Fruit fly (Drosophila melanogaster) Kc167 (cell line): Measurements from ENCODE around the gene CG12945.

Experiments
- Myc ChIP-seq: fragments of >200 bp; optimal IDR thresholded peaks from 2 replicates; lab custom pipeline; 2017; ENCODE audit warnings: missing external identifiers
- h ChIP-seq: fragments of >200 bp; optimal IDR thresholded peaks from 3 replicates; lab custom pipeline; 2018; ENCODE audit warnings: missing external identifiers
- insv ChIP-seq: fragments of >200 bp; optimal IDR thresholded peaks from 3 replicates; lab custom pipeline; 2018; ENCODE audit warnings: missing external identifiers
- psq ChIP-seq: fragments of >200 bp; optimal IDR thresholded peaks from 2 replicates; lab custom pipeline; 2017; ENCODE audit warnings: missing external identifiers
- ttk ChIP-seq: sonication (Bioruptor generic); optimal IDR thresholded peaks from 2 replicates; lab custom pipeline; 2017; ENCODE audit warnings: missing external identifiers

DNA sequence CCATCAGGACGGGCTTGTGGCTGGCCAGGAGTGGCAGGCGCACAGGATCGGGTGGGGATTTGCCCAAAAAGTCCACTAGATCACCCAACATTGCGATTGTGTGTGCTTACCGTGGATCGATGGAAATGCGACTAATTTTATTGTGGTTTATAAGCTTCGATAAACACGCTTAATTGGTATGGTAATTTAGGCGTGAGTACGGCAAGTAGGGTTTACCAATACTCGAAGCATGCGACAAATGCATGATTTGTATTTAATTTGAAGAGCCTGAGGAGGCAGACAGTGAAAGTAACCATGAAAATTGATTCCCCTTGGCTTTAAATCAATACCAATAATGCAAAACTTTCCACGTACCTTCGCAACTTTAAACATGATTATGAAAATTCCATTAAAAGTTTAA lies 28.8 kb upstream of the CG12945 start, which contains the start of gene CG9458:
- TF ChIP-seq h (lab: Kevin White, UChicago) (no peak), Myc (lab: Kevin White, UChicago) (no peak), ttk (lab: Kevin White, UChicago) (no peak), psq (lab: Kevin White, UChicago) (no peak), insv (lab: Kevin White, UChicago) (no peak)
